Worm (Caenorhabditis elegans): Measurements from ENCODE around the gene gcy-37.
A peak's percentile ranks its signal among the peaks of the same experiment; 100 is the strongest.

Gene gcy-37

DNA sequence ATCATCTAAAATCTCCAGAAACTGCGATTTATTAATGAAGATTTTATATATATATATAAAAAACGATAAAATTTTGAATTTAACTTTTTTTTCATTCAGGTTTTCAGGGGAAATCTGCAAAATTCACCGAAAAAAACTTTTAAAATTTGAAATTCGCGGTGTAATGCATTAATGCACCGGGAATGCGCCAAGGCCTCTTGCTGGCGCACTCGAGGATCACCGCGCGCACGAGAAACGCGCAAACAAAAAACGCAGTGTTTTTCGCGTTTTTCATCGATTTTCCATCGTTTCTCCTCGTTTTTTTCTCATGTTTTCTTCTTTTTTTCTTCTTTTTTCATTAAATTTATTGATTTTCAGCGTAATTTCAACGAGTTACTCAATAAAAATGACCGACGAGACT, 18.6 kb upstream of the gcy-37 start, which contains the start of gene hrpu-2 (continued):
- TF ChIP-seq nhr-76 (tag; optimal IDR thresholded peaks at IDR 0.05), result no peak
- TF ChIP-seq daf-8 (GFP tag; IDR thresholded peaks at IDR 0.05), result no peak
- no peak for TF ChIP-seq lin-15B (tag; optimal IDR thresholded peaks at IDR 0.05)
- TF ChIP-seq ceh-62 (tag; optimal IDR thresholded peaks at IDR 0.05), result no peak
- no peak for TF ChIP-seq ces-1 (GFP tag; optimal IDR thresholded peaks at IDR 0.05)
- TF ChIP-seq F26F4.8 (GFP tag; conservative IDR thresholded peaks at IDR 0.05), result no peak
- TF ChIP-seq lin-13 (GFP tag; optimal IDR thresholded peaks at IDR 0.05), result peak; percentile 85
- peak; percentile 79 for TF ChIP-seq T26A8.4 (GFP tag; IDR thresholded peaks at IDR 0.05)
- peak in 1 of 2 experiments; percentile 33 for TF ChIP-seq daf-16 (GFP tag; optimal IDR thresholded peaks at IDR 0.05)
- TF ChIP-seq daf-16 (tag; optimal IDR thresholded peaks at IDR 0.05), result peak; percentile 29
- no peak for TF ChIP-seq gei-8 (GFP tag; optimal IDR thresholded peaks at IDR 0.05)
- no peak for TF ChIP-seq madf-9 (GFP tag; conservative IDR thresholded peaks at IDR 0.05)
- TF ChIP-seq lim-7 (GFP tag; IDR thresholded peaks at IDR 0.05), result no peak
- TF ChIP-seq F49E8.2 (tag; optimal IDR thresholded peaks at IDR 0.05; ENCODE audit: borderline replicate concordance), result peak; percentile 49
- no peak for TF ChIP-seq Y75B8A.6 (GFP tag; IDR thresholded peaks at IDR 0.05)
- no peak for TF ChIP-seq attf-4 (tag; optimal IDR thresholded peaks at IDR 0.05)
- peak; percentile 42; the same call in 1 of the 2 replicates for TF ChIP-seq Y48G9A.11 (GFP tag; IDR thresholded peaks at IDR 0.05)
- peak; percentile 73 for TF ChIP-seq hlh-30 (tag; optimal IDR thresholded peaks at IDR 0.05; ENCODE audit: insufficient read depth)
- TF ChIP-seq tag-97 (GFP tag; IDR thresholded peaks at IDR 0.05), result no peak
- TF ChIP-seq D1046.2 (GFP tag; IDR thresholded peaks at IDR 0.05), result no peak
- TF ChIP-seq vab-7 (GFP tag; IDR thresholded peaks at IDR 0.05), result peak; percentile 49; the same call in 1 of the 2 replicates
- TF ChIP-seq nhr-77 (tag; optimal IDR thresholded peaks at IDR 0.05), result peak; percentile 9
- peak; percentile 83 for TF ChIP-seq zfp-3 (GFP tag; conservative IDR thresholded peaks at IDR 0.05)
- TF ChIP-seq spr-1 (tag; optimal IDR thresholded peaks at IDR 0.05), result peak; percentile 65
- no peak for TF ChIP-seq lin-39 (tag; optimal IDR thresholded peaks at IDR 0.05)
- TF ChIP-seq ceh-20 (GFP tag; IDR thresholded peaks at IDR 0.05), result peak; percentile 64; the same call in 1 of the 2 replicates
- no peak for TF ChIP-seq sdz-12 (GFP tag; optimal IDR thresholded peaks at IDR 0.05)
- peak; percentile 49 for TF ChIP-seq nhr-48 (tag; optimal IDR thresholded peaks at IDR 0.05)
- no peak for TF ChIP-seq nhr-10 (tag; optimal IDR thresholded peaks at IDR 0.05)
- peak; percentile 62 for TF ChIP-seq php-3 (GFP tag; IDR thresholded peaks at IDR 0.05)
- TF ChIP-seq tra-1 (GFP tag; IDR thresholded peaks at IDR 0.05), result peak; percentile 78; the same call in 1 of the 2 replicates
- no peak for TF ChIP-seq lir-3 (tag; optimal IDR thresholded peaks at IDR 0.05)
- no peak for TF ChIP-seq nhr-25 (tag; optimal IDR thresholded peaks at IDR 0.05; ENCODE audit: borderline replicate concordance, insufficient read depth)
- TF ChIP-seq nhr-237 (tag; optimal IDR thresholded peaks at IDR 0.05), result no peak
- TF ChIP-seq Y105C5A.15 (GFP tag; IDR thresholded peaks at IDR 0.05), result no peak
- TF ChIP-seq madf-5 (GFP tag; IDR thresholded peaks at IDR 0.05), result no peak
- peak; percentile 49 for TF ChIP-seq nhr-28 (tag; optimal IDR thresholded peaks at IDR 0.05)
- no peak for TF ChIP-seq aha-1 (tag)
- no peak for TF ChIP-seq nhr-41 (GFP tag; IDR thresholded peaks at IDR 0.05)
- no peak for TF ChIP-seq daf-19 (GFP tag; conservative IDR thresholded peaks at IDR 0.05)
- TF ChIP-seq zip-2 (tag; optimal IDR thresholded peaks at IDR 0.05), result no peak
- peak; percentile 23 for TF ChIP-seq unc-130 (GFP tag; optimal IDR thresholded peaks at IDR 0.05)
- peak; percentile 79 for TF ChIP-seq rbr-2 (tag; optimal IDR thresholded peaks at IDR 0.05)
- no peak for TF ChIP-seq zip-11 (GFP tag; IDR thresholded peaks at IDR 0.05)
- peak; percentile 38 for TF ChIP-seq nhr-11 (tag; optimal IDR thresholded peaks at IDR 0.05)
- TF ChIP-seq aly-2 (tag; optimal IDR thresholded peaks at IDR 0.05), result no peak
- no peak for TF ChIP-seq cey-2 (tag; optimal IDR thresholded peaks at IDR 0.05; ENCODE audit: borderline replicate concordance, insufficient read depth)
- no peak for TF ChIP-seq ceh-44 (GFP tag; IDR thresholded peaks at IDR 0.05)
- no peak for TF ChIP-seq fos-1 (tag; optimal IDR thresholded peaks at IDR 0.05)
- no peak for TF ChIP-seq mxl-2 (GFP tag; conservative IDR thresholded peaks at IDR 0.05)
- TF ChIP-seq egl-27 (tag; optimal IDR thresholded peaks at IDR 0.05), result no peak
- peak; percentile 55 for TF ChIP-seq ztf-7 (tag; optimal IDR thresholded peaks at IDR 0.05)
- peak in 1 of 2 experiments; percentile 10 for TF ChIP-seq mdl-1 (tag; optimal IDR thresholded peaks at IDR 0.05)
